Worm (Caenorhabditis elegans): ENCODE data around the gene idpa-2.

DNA sequence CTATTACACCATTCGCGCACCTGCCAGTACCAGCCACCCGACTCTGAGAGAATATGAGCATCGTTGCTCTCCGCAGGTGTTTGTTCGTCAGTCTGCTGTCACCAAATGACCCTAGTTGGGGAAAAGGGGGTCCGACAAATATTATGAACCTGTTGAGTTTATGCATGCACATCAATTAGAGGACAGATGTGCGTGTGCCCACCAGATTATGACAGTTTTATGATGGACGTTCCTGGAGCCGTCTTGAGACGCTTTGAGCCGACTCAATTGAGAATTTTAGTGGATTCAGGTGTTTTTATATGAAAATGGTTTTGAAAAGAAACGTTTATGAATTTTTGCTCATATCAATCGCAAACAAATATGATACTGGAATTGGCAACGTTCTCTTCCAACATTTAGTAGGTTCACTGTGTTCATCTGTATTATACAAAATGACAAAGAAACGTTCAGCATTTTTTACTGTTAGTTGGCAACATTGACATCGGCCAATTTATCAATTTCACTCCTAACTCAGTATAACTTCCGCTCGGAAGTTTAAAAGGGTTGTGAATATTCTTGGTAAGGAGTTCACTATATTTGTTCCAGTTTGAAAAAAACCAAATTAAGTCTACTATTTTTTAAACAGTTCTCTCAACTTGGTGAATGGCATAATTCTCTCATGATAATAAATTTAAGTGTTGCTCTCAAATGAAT, 45.1 kb downstream of the idpa-2 start:
- TF ChIP-seq dao-5 (tag; optimal IDR thresholded peaks at IDR 0.05) (no peak), him-1 (tag; optimal IDR thresholded peaks at IDR 0.05) (peak; percentile 2), W03F9.2 (tag; optimal IDR thresholded peaks at IDR 0.05) (no peak)

Measured in whole organism, L4/young adult.